Fruit fly (Drosophila melanogaster) whole organism, prepupa: ENCODE measurements around the gene CG44954.

ENCODE experiments used
- CG11294 ChIP-seq: fragments of 200-800 bp; sonication (Bioruptor generic); IDR thresholded peaks from 2 replicates; pipeline ENCODE4 v1.3.6; 2022; ENCODE audit warnings: missing biosample characterization, missing genetic modification characterization
- CG11762 ChIP-seq: fragments of 200-800 bp; sonication (Bioruptor generic); optimal IDR thresholded peaks from 3 replicates; lab custom pipeline; 2016; ENCODE audit warnings: missing biosample characterization, missing genetic modification characterization; ENCODE audit not compliant: insufficient read depth
- CG1621 ChIP-seq: fragments of 200-800 bp; sonication (Bioruptor generic); optimal IDR thresholded peaks from 3 replicates; lab custom pipeline; 2018; ENCODE audit warnings: missing biosample characterization, mild to moderate bottlenecking, missing genetic modification characterization
- CG16779 ChIP-seq: fragments of 200-800 bp; sonication (Bioruptor generic); optimal IDR thresholded peaks from 3 replicates; lab custom pipeline; 2017; ENCODE audit warnings: missing biosample characterization, mild to moderate bottlenecking, missing genetic modification characterization
- CG31627 ChIP-seq: fragments of 200-800 bp; sonication (Bioruptor generic); optimal IDR thresholded peaks from 3 replicates; lab custom pipeline; 2016; ENCODE audit warnings: missing biosample characterization, missing genetic modification characterization
- CG32006 ChIP-seq: fragments of 200-800 bp; sonication (Bioruptor generic); optimal IDR thresholded peaks from 3 replicates; lab custom pipeline; 2017; ENCODE audit warnings: missing biosample characterization, mild to moderate bottlenecking, missing genetic modification characterization
- CG3919 ChIP-seq: fragments of 200-800 bp; sonication (Bioruptor generic); optimal IDR thresholded peaks from 3 replicates; lab custom pipeline; 2016; ENCODE audit warnings: missing biosample characterization, missing genetic modification characterization
- CG4318 ChIP-seq: fragments of 200-800 bp; sonication (Bioruptor generic); optimal IDR thresholded peaks from 3 replicates; lab custom pipeline; 2017; ENCODE audit warnings: missing biosample characterization, mild to moderate bottlenecking, missing genetic modification characterization
- CG6163 ChIP-seq: fragments of 200-800 bp; sonication (Bioruptor generic); IDR thresholded peaks from 3 replicates; pipeline ENCODE4 v1.3.6; 2022; ENCODE audit warnings: missing biosample characterization, missing genetic modification characterization
- CG6276 ChIP-seq: fragments of 200-800 bp; sonication (Bioruptor generic); optimal IDR thresholded peaks from 2 replicates; lab custom pipeline; 2017; ENCODE audit warnings: missing biosample characterization, mild to moderate bottlenecking, missing genetic modification characterization
- CG6808 ChIP-seq: fragments of 200-800 bp; sonication (Bioruptor generic); optimal IDR thresholded peaks from 3 replicates; lab custom pipeline; 2017; ENCODE audit warnings: missing biosample characterization, missing genetic modification characterization, mild to moderate bottlenecking, moderate library complexity, missing genetic modification reagents
- CG8119 ChIP-seq: fragments of 200-800 bp; sonication (Bioruptor generic); IDR thresholded peaks from 3 replicates; pipeline ENCODE4 v1.3.6; 2022; ENCODE audit warnings: missing biosample characterization, missing genetic modification characterization
- CG9139 ChIP-seq: fragments of 200-800 bp; sonication (Bioruptor generic); optimal IDR thresholded peaks from 3 replicates; lab custom pipeline; 2017; ENCODE audit warnings: missing biosample characterization, mild to moderate bottlenecking, missing genetic modification characterization
- Eip75B ChIP-seq: fragments of 200-800 bp; sonication (Bioruptor generic); optimal IDR thresholded peaks from 3 replicates; lab custom pipeline; 2016; ENCODE audit warnings: missing biosample characterization, missing genetic modification characterization
- Eip78C ChIP-seq: fragments of 200-800 bp; sonication (Bioruptor generic); peaks from one replicate; lab custom pipeline; 2016; ENCODE audit warnings: missing biosample characterization, missing genetic modification characterization
- Eip93F ChIP-seq: fragments of 200-800 bp; sonication (Bioruptor generic); optimal IDR thresholded peaks from 2 replicates; lab custom pipeline; 2016; ENCODE audit warnings: missing biosample characterization, mild to moderate bottlenecking, missing genetic modification characterization
- Ets96B ChIP-seq: fragments of 200-800 bp; optimal IDR thresholded peaks from 2 replicates; lab custom pipeline; 2019; ENCODE audit warnings: missing biosample characterization, mild to moderate bottlenecking, missing genetic modification characterization, moderate library complexity
- Gug ChIP-seq: fragments of 200-800 bp; sonication (Bioruptor generic); IDR thresholded peaks from 2 replicates; pipeline ENCODE4 v1.3.6; 2022; ENCODE audit warnings: missing biosample characterization, missing genetic modification characterization
- Hr39 ChIP-seq: fragments of 200-800 bp; sonication (Bioruptor generic); optimal IDR thresholded peaks from 2 replicates; lab custom pipeline; 2016; ENCODE audit warnings: missing biosample characterization, missing genetic modification characterization
- Hr4 ChIP-seq: fragments of 200-800 bp; sonication (Bioruptor generic); optimal IDR thresholded peaks from 3 replicates; lab custom pipeline; 2016; ENCODE audit warnings: missing biosample characterization, missing genetic modification characterization
- OdsH ChIP-seq: fragments of 200-800 bp; sonication (Bioruptor generic); optimal IDR thresholded peaks from 3 replicates; lab custom pipeline; 2016; ENCODE audit warnings: missing biosample characterization, missing genetic modification characterization
- Smox ChIP-seq: fragments of 200-800 bp; sonication (Bioruptor generic); optimal IDR thresholded peaks from 3 replicates; lab custom pipeline; 2016; ENCODE audit warnings: missing biosample characterization, missing genetic modification characterization
- Sox102F ChIP-seq: fragments of 200-800 bp; sonication (Bioruptor generic); optimal IDR thresholded peaks from 2 replicates; lab custom pipeline; 2016; ENCODE audit warnings: missing biosample characterization, mild to moderate bottlenecking, missing genetic modification characterization
- Sox14 ChIP-seq: fragments of 200-800 bp; sonication (Bioruptor generic); optimal IDR thresholded peaks from 3 replicates; lab custom pipeline; 2016; ENCODE audit warnings: missing biosample characterization, missing genetic modification characterization
- achi ChIP-seq: fragments of 200-800 bp; sonication (Bioruptor generic); optimal IDR thresholded peaks from 3 replicates; lab custom pipeline; 2016; ENCODE audit warnings: missing biosample characterization, missing genetic modification characterization
- acj6 ChIP-seq: fragments of 200-800 bp; sonication (Bioruptor generic); optimal IDR thresholded peaks from 3 replicates; lab custom pipeline; 2016; ENCODE audit warnings: missing biosample characterization, missing genetic modification characterization
- cyc ChIP-seq: fragments of 200-800 bp; sonication (Bioruptor generic); optimal IDR thresholded peaks from 3 replicates; lab custom pipeline; 2016; ENCODE audit warnings: missing biosample characterization, missing genetic modification characterization
- dac ChIP-seq: fragments of 200-800 bp; sonication (Bioruptor generic); optimal IDR thresholded peaks from 2 replicates; lab custom pipeline; 2017; ENCODE audit warnings: missing biosample characterization, mild to moderate bottlenecking, missing genetic modification characterization
- esn ChIP-seq: fragments of 200-800 bp; sonication (Bioruptor generic); optimal IDR thresholded peaks from 2 replicates; lab custom pipeline; 2016; ENCODE audit warnings: missing biosample characterization, mild to moderate bottlenecking, missing genetic modification characterization, moderate library complexity
- fd59A ChIP-seq: fragments of 200-800 bp; sonication (Bioruptor generic); optimal IDR thresholded peaks from 2 replicates; lab custom pipeline; 2017; ENCODE audit warnings: missing biosample characterization, mild to moderate bottlenecking, missing genetic modification characterization, missing genetic modification reagents
- fd85E ChIP-seq: fragments of 200-800 bp; sonication (Bioruptor generic); optimal IDR thresholded peaks from 3 replicates; lab custom pipeline; 2016; ENCODE audit warnings: missing biosample characterization, missing genetic modification characterization
- fkh ChIP-seq: fragments of 200-800 bp; sonication (Bioruptor generic); optimal IDR thresholded peaks from 3 replicates; lab custom pipeline; 2017; ENCODE audit warnings: missing biosample characterization, mild to moderate bottlenecking, missing genetic modification characterization, moderate library complexity
- net ChIP-seq: fragments of 200-800 bp; sonication (Bioruptor generic); optimal IDR thresholded peaks from 3 replicates; lab custom pipeline; 2016; ENCODE audit warnings: missing biosample characterization, missing genetic modification characterization
- pdm3 ChIP-seq: fragments of 200-800 bp; sonication (Bioruptor generic); optimal IDR thresholded peaks from 3 replicates; lab custom pipeline; 2016; ENCODE audit warnings: missing biosample characterization, missing genetic modification characterization
- salr ChIP-seq, 2 experiments: fragments of 200-800 bp; sonication (Bioruptor generic); optimal IDR thresholded peaks; 3 replicates each; lab custom pipeline; 2016 to 2018; ENCODE audit warnings: missing biosample characterization in 2 of 2, missing genetic modification characterization in 2 of 2, mild to moderate bottlenecking in 1 of 2
- spab ChIP-seq: fragments of 200-800 bp; sonication (Bioruptor generic); optimal IDR thresholded peaks from 2 replicates; lab custom pipeline; 2017; ENCODE audit warnings: missing biosample characterization, mild to moderate bottlenecking, missing genetic modification characterization, missing genetic modification reagents
- ss ChIP-seq, 2 experiments: fragments of 200-800 bp; sonication (Bioruptor generic); optimal IDR thresholded peaks; 2 replicates in 1 of 2; 3 replicates in 1 of 2; lab custom pipeline; 2017 to 2018; ENCODE audit warnings: mild to moderate bottlenecking in 2 of 2, missing biosample characterization in 2 of 2, missing genetic modification characterization in 2 of 2, moderate library complexity in 1 of 2
- svp ChIP-seq: fragments of 200-800 bp; sonication (Bioruptor generic); peaks from one replicate; lab custom pipeline; 2016; ENCODE audit warnings: missing biosample characterization, missing genetic modification characterization
- topi ChIP-seq: fragments of 200-800 bp; sonication (Bioruptor generic); optimal IDR thresholded peaks from 3 replicates; lab custom pipeline; 2016; ENCODE audit warnings: missing biosample characterization, missing genetic modification characterization

CG44954 gene

dm6 chr3R:30621806-30622205 lies at the start of gene CG44954:
CG44954 (minus strand) TSS chr3R:30621906.
- no peak for TF ChIP-seq Sox102F (GFP tag; lab: Kevin White, UChicago)
- no peak for TF ChIP-seq CG16779 (tag; lab: Kevin White, UChicago)
- no peak for TF ChIP-seq salr (GFP tag; optimal IDR thresholded peaks at IDR 0.05; lab: Kevin White, UChicago)
- TF ChIP-seq CG6808, result no peak
- TF ChIP-seq net, result no peak
- no peak for TF ChIP-seq CG1621 (tag; lab: Kevin White, UChicago)
- TF ChIP-seq CG8119 (GFP tag; lab: Robert Waterston, UW), result no peak
- TF ChIP-seq pdm3 (GFP tag; lab: Kevin White, UChicago), result no peak
- no peak for TF ChIP-seq CG6276
- TF ChIP-seq Sox14 (GFP tag; lab: Kevin White, UChicago), result no peak
- no peak for TF ChIP-seq dac (GFP tag; lab: Kevin White, UChicago)
- TF ChIP-seq fd59A, result no peak
- TF ChIP-seq Eip78C (GFP tag; lab: Kevin White, UChicago), result no peak
- TF ChIP-seq fd85E (GFP tag; lab: Kevin White, UChicago), result no peak
- no peak for TF ChIP-seq svp
- TF ChIP-seq CG11762, result no peak
- TF ChIP-seq Eip93F (GFP tag; lab: Kevin White, UChicago), result no peak
- no peak for TF ChIP-seq CG3919 (GFP tag; lab: Kevin White, UChicago)
- TF ChIP-seq CG31627 (GFP tag; lab: Kevin White, UChicago), result no peak

dm6 chr3R:30649661-30650060 lies 28.0 kb upstream of the CG44954 start, which contains the start of gene CG34433:
CG34433 (plus strand) TSS chr3R:30649961.
- TF ChIP-seq CG6163 (GFP tag; lab: Robert Waterston, UW) (no peak), fd85E (GFP tag; lab: Kevin White, UChicago) (no peak), Ets96B (tag; lab: Kevin White, UChicago) (no peak), Smox (GFP tag; lab: Kevin White, UChicago) (no peak), Eip75B (GFP tag; lab: Kevin White, UChicago) (no peak), Hr39 (no peak), Eip78C (GFP tag; lab: Kevin White, UChicago) (no peak), Hr4 (GFP tag; lab: Kevin White, UChicago) (no peak), CG4318 (GFP tag; lab: Kevin White, UChicago) (no peak), CG9139 (GFP tag; lab: Kevin White, UChicago) (no peak), esn (no peak), Eip93F (GFP tag; lab: Kevin White, UChicago) (no peak), achi (no peak), CG8119 (GFP tag; lab: Robert Waterston, UW) (no peak), Gug (GFP tag; lab: Robert Waterston, UW) (no peak), fkh (GFP tag; lab: Kevin White, UChicago) (no peak), pdm3 (GFP tag; lab: Kevin White, UChicago) (no peak)

DNA sequence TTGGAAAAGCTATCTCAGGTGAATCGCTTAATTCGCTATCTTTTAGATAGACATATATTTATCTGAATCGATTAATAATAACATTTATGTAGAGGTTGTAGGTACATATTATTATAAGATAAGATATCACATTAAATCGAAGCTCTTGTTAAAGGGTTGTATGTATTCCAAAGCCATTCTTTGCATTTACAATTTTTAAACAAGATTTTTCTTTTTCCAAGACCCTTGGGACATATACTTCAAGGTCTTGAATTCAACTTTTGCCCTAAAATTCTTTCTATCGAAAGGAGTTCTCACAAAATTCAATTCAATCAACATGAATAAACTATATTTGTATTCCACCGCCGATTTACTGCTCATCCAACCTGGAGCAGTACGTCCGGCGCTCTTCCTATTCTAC lies 27.1 kb upstream of the CG44954 start, which contains the start of gene CG34432:
Gene CG34432, plus strand, starts transcription at position 301 of the 400 bp plus-strand sequence.
- TF ChIP-seq CG6276 (no peak), CG11294 (GFP tag; lab: Robert Waterston, UW) (no peak), ss (GFP tag; optimal IDR thresholded peaks at IDR 0.05; lab: Kevin White, UChicago) (no peak), CG32006 (no peak), Hr39 (no peak), acj6 (GFP tag; lab: Kevin White, UChicago) (no peak), CG3919 (GFP tag; lab: Kevin White, UChicago) (no peak), Hr4 (GFP tag; lab: Kevin White, UChicago) (no peak), CG9139 (GFP tag; lab: Kevin White, UChicago) (no peak)

DNA sequence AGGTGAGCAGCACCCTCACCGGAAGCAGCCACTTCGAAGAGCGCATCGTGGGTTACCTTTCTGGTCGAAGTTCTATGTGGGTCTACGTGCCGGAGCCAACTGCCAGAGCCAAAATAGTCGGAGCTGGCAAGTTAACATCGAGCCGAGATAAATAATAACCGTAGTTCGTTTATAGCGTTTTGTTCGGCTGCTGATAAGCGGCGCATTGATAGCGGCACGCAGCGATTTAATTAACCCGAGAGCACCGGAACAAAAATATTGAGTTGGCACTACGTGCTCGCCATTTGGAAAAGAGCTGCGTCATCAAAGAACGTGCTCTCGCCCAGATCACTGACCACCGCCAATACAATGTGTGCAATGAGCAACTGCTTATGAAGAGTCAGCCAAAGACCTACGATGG lies 26.7 kb upstream of the CG44954 start, which contains the start of gene PH4alphaPV:
Gene PH4alphaPV, minus strand, starts transcription at position 101 of the 400 bp plus-strand sequence.
- TF ChIP-seq spab (GFP tag; lab: Kevin White, UChicago), result no peak
- TF ChIP-seq OdsH, result no peak
- no peak for TF ChIP-seq CG3919 (GFP tag; lab: Kevin White, UChicago)
- no peak for TF ChIP-seq cyc (GFP tag; lab: Kevin White, UChicago)
- TF ChIP-seq topi, result no peak
- no peak for TF ChIP-seq fd85E (GFP tag; lab: Kevin White, UChicago)
- no peak for TF ChIP-seq esn
- TF ChIP-seq net, result no peak
- TF ChIP-seq CG31627 (GFP tag; lab: Kevin White, UChicago), result no peak
